Fruit fly (Drosophila melanogaster) Kc167 (cell line): ENCODE results near the gene CG12236.

Experiments used
- insv ChIP-seq: fragments of >200 bp; optimal IDR thresholded peaks from 3 replicates; lab custom pipeline; 2018; ENCODE audit warnings: missing external identifiers
- ttk ChIP-seq: sonication (Bioruptor generic); optimal IDR thresholded peaks from 2 replicates; lab custom pipeline; 2017; ENCODE audit warnings: missing external identifiers

DNA sequence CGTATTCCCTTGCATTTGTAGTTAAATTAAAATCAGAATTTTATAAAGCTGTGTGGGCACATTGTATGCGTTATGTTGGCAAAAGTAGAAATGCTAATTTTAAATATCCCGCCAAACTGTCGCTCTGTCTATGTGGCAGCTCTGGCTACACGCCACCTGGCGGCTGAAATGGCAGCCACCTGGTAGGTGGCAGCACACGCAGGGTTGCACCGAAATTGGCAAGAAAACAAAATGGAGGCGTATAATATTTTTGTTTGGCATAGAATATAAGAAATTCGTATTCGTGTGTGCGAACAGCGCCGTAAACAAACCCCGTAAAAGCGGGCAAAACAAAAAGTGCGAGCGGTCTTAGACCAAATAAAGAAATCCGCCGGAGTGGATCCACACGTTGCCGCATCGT is at the start of gene CG12236:
- TF ChIP-seq insv (lab: Kevin White, UChicago) (no peak), ttk (no peak)
